Fruit fly (Drosophila melanogaster) Kc167 (cell line): Measurements from ENCODE around the gene Atox1.

ENCODE experiments used
- Sin3A ChIP-seq: fragments of >200 bp; optimal IDR thresholded peaks from 2 replicates; lab custom pipeline; 2018; ENCODE audit warnings: missing external identifiers
- h ChIP-seq: fragments of >200 bp; optimal IDR thresholded peaks from 3 replicates; lab custom pipeline; 2018; ENCODE audit warnings: missing external identifiers
- psq ChIP-seq: fragments of >200 bp; optimal IDR thresholded peaks from 2 replicates; lab custom pipeline; 2017; ENCODE audit warnings: missing external identifiers

DNA sequence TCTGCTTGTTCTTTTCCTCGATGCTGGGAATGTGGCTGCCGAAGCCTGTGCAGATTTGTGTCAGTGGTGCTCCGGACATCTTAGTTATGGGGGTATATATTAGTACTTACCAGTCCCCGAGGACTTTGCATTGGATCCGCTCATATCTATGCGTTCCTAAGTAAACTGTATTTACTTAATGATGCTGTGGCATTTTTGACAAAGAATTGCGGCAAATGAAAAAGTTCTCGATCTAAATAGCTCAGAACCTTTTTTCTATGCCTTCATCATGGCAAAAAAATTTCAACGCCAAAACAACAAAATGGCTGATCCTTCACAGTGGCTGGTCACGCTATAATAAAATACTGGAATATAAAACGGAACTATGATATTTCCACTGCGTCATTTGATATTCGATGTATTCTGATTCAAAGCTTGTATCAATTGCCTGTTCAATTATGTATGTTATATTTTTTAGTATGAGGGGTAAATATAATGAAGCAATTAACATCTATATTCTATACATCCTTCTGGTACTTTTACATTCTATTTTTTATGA, 6.6 kb upstream of the Atox1 start, which contains the start of gene MED1:
- no peak for TF ChIP-seq h (lab: Kevin White, UChicago)
- no peak for TF ChIP-seq psq (lab: Kevin White, UChicago)
- TF ChIP-seq Sin3A (lab: Kevin White, UChicago), result no peak
